Worm (Caenorhabditis elegans): ENCODE data around the gene trap-4.

- no peak for TF ChIP-seq ceh-2 (tag; optimal IDR thresholded peaks at IDR 0.05)
- peak; percentile 72 for TF ChIP-seq ama-1 (optimal IDR thresholded peaks at IDR 0.05)
- no peak for TF ChIP-seq ceh-6 (GFP tag; optimal IDR thresholded peaks at IDR 0.05)
- TF ChIP-seq pqm-1 (tag; optimal IDR thresholded peaks at IDR 0.05), result no peak
- TF ChIP-seq ceh-48 (tag; optimal IDR thresholded peaks at IDR 0.05), result no peak
- TF ChIP-seq ceh-14 (tag; optimal IDR thresholded peaks at IDR 0.05), result no peak
Observed at ce11 chrIII:11921658-11922098, 1.1 kb downstream of the trap-4 start, which contains the start of gene Y56A3A.22.

Measured in whole organism, late embryonic.